Worm (Caenorhabditis elegans): ENCODE results near the gene rpi-1.

rpi-1 gene

DNA sequence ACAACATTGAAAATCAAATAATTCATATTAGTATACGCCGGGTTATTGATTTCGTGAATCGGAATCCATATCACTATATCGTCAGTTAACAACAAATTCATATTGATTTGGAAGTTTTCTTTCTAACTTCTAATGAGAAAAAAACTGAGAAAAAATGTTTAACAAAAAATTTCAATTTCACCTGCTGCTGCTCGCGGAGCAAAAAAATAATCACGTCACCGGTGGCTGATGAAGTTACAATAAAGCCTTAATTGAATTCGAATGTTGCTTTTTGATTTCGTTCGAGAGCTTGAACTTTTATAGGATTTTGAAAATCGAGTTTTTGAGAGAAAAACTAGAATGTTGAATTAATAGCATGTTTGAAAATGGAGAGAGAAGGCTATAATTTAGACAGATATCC, 6.8 kb upstream of the rpi-1 start, which contains the start of gene sre-43:
TSS of gene sre-43 (minus strand) at position 101 of the 400 bp plus-strand sequence.
- TF ChIP-seq nhr-11 (tag; optimal IDR thresholded peaks at IDR 0.05) (no peak), dmd-4 (tag; optimal IDR thresholded peaks at IDR 0.05) (no peak), lin-39 (tag; optimal IDR thresholded peaks at IDR 0.05) (no peak), ztf-4 (tag; optimal IDR thresholded peaks at IDR 0.05) (no peak), nhr-25 (tag; optimal IDR thresholded peaks at IDR 0.05) (no peak), unc-55 (GFP tag; optimal IDR thresholded peaks at IDR 0.05) (no peak), ceh-82 (tag; optimal IDR thresholded peaks at IDR 0.05) (no peak), lsy-2 (tag; optimal IDR thresholded peaks at IDR 0.05) (no peak), fos-1 (tag; optimal IDR thresholded peaks at IDR 0.05) (no peak), nhr-6 (tag; optimal IDR thresholded peaks at IDR 0.05) (no peak), ceh-16 (tag; optimal IDR thresholded peaks at IDR 0.05) (no peak), nhr-129 (tag; optimal IDR thresholded peaks at IDR 0.05) (no peak), mbf-1 (tag; optimal IDR thresholded peaks at IDR 0.05) (no peak)

- TF ChIP-seq elt-1 (tag; optimal IDR thresholded peaks at IDR 0.05) (no peak), skn-1 (tag; optimal IDR thresholded peaks at IDR 0.05) (no peak), nhr-11 (tag; optimal IDR thresholded peaks at IDR 0.05) (no peak), R02D3.7 (tag; optimal IDR thresholded peaks at IDR 0.05) (no peak), fos-1 (tag; optimal IDR thresholded peaks at IDR 0.05) (no peak), nhr-23 (tag; optimal IDR thresholded peaks at IDR 0.05) (no peak), lin-13 (GFP tag; optimal IDR thresholded peaks at IDR 0.05) (no peak), nhr-129 (tag; optimal IDR thresholded peaks at IDR 0.05) (no peak), nhr-21 (tag; optimal IDR thresholded peaks at IDR 0.05) (no peak)
Observed at ce11 chrII:13966242-13966641, 4.0 kb upstream of the rpi-1 start, which contains the start of gene W07G1.7. W07G1.7 (minus strand) TSS chrII:13966342.

ce11 chrII:13964325-13964724, 2.1 kb upstream of the rpi-1 start:
- TF ChIP-seq peb-1 (tag; optimal IDR thresholded peaks at IDR 0.05) (no peak), ceh-16 (tag; optimal IDR thresholded peaks at IDR 0.05) (no peak), nhr-10 (tag; optimal IDR thresholded peaks at IDR 0.05) (no peak), nhr-129 (tag; optimal IDR thresholded peaks at IDR 0.05) (no peak), lsy-2 (tag; optimal IDR thresholded peaks at IDR 0.05) (no peak), sem-4 (tag; optimal IDR thresholded peaks at IDR 0.05) (no peak), nhr-23 (tag; optimal IDR thresholded peaks at IDR 0.05) (no peak), aly-2 (tag; optimal IDR thresholded peaks at IDR 0.05) (no peak), nhr-11 (tag; optimal IDR thresholded peaks at IDR 0.05) (no peak), sma-3 (GFP tag; optimal IDR thresholded peaks at IDR 0.05) (no peak), lin-39 (tag; optimal IDR thresholded peaks at IDR 0.05) (no peak), mbf-1 (tag; optimal IDR thresholded peaks at IDR 0.05) (no peak), mdl-1 (tag; optimal IDR thresholded peaks at IDR 0.05) (no peak), blmp-1 (tag; optimal IDR thresholded peaks at IDR 0.05; ENCODE audit: insufficient read depth) (no peak)

ce11 chrII:13961567-13961966, 652 bp downstream of the rpi-1 start:
- TF ChIP-seq crh-2 (tag; optimal IDR thresholded peaks at IDR 0.05): no peak
- TF ChIP-seq ztf-4 (tag; optimal IDR thresholded peaks at IDR 0.05): no peak
- no peak for TF ChIP-seq unc-55 (GFP tag; optimal IDR thresholded peaks at IDR 0.05)
- TF ChIP-seq nhr-6 (tag; optimal IDR thresholded peaks at IDR 0.05): no peak
- TF ChIP-seq ztf-1 (GFP tag; conservative IDR thresholded peaks at IDR 0.05): no peak
- TF ChIP-seq blmp-1 (tag; optimal IDR thresholded peaks at IDR 0.05; ENCODE audit: insufficient read depth): no peak
- TF ChIP-seq snpc-4 (tag; optimal IDR thresholded peaks at IDR 0.05): no peak

- no peak for TF ChIP-seq lin-11 (tag; optimal IDR thresholded peaks at IDR 0.05)
- TF ChIP-seq sma-9 (GFP tag; optimal IDR thresholded peaks at IDR 0.05): peak; percentile 10
- no peak for TF ChIP-seq sma-9 (tag; optimal IDR thresholded peaks at IDR 0.05)
- peak in 1 of 2 experiments; percentile 11 for TF ChIP-seq lsy-2 (tag; optimal IDR thresholded peaks at IDR 0.05)
Observed at ce11 chrII:13958359-13958758, 3.9 kb downstream of the rpi-1 start.

DNA sequence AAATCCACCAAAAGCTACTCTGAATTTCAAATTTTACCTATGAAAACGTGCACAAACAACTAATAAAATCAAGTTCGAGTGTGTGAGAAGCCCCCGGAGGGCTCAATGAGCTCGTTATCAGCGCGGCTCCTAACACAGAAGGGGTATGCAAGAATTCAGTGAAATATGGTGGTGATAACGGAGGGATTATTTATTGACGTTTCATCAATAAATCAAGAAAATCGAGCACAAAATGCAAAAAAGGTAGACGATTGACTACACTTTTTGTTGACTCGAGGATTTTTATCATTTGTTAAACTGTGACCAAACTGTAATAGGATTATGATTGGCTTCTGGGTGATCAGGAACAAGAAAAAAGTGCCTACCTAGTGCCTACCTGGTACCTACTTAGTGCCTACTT, 4.8 kb downstream of the rpi-1 start, which contains the start of gene zip-3:
TSS of gene zip-3 (minus strand) at position 21 of the 400 bp plus-strand sequence.
- TF ChIP-seq ztf-11 (tag; optimal IDR thresholded peaks at IDR 0.05) (no peak), nhr-10 (tag; optimal IDR thresholded peaks at IDR 0.05) (no peak), crh-2 (tag; optimal IDR thresholded peaks at IDR 0.05) (no peak), sma-9 (GFP tag; optimal IDR thresholded peaks at IDR 0.05) (peak; percentile 64), sma-9 (tag; optimal IDR thresholded peaks at IDR 0.05) (no peak), mbf-1 (tag; optimal IDR thresholded peaks at IDR 0.05) (no peak), alr-1 (tag; optimal IDR thresholded peaks at IDR 0.05) (no peak), gmeb-1 (tag; optimal IDR thresholded peaks at IDR 0.05) (peak; percentile 3), blmp-1 (tag; optimal IDR thresholded peaks at IDR 0.05; ENCODE audit: insufficient read depth) (no peak)
